Worm (Caenorhabditis elegans) whole organism, L1 larva: Measurements from ENCODE around the gene Y73C8C.8.

ENCODE experiments used
- C04F5.9 ChIP-seq: sonication (generic microtip); optimal IDR thresholded peaks from 2 replicates; lab custom pipeline; 2016; ENCODE audit warnings: missing genetic modification characterization, missing compliant biosample characterization
- C16A3.4 ChIP-seq: fragments of 150-350 bp; optimal IDR thresholded peaks from 2 replicates; lab custom pipeline; 2014; ENCODE audit warnings: missing biosample characterization, missing genetic modification characterization
- aly-2 ChIP-seq: fragments of 150-350 bp; optimal IDR thresholded peaks from 2 replicates; lab custom pipeline; 2014; ENCODE audit warnings: missing biosample characterization, missing genetic modification characterization
- ceh-63 ChIP-seq: fragments of 200-800 bp; sonication (Bioruptor generic); optimal IDR thresholded peaks from 2 replicates; lab custom pipeline; 2018; ENCODE audit warnings: mild to moderate bottlenecking, missing genetic modification characterization, missing compliant biosample characterization
- ceh-8 ChIP-seq: fragments of 200-800 bp; sonication (Bioruptor generic); optimal IDR thresholded peaks from 2 replicates; lab custom pipeline; 2018; ENCODE audit warnings: mild to moderate bottlenecking, missing genetic modification characterization, moderate library complexity, missing compliant biosample characterization
- ceh-88 ChIP-seq: fragments of 200-800 bp; sonication (Bioruptor generic); IDR thresholded peaks from 2 replicates; pipeline ENCODE4 v1.3.6; 2022; ENCODE audit warnings: missing genetic modification characterization, missing compliant biosample characterization
- ceh-90 ChIP-seq: sonication (generic microtip); optimal IDR thresholded peaks from 2 replicates; lab custom pipeline; 2016; ENCODE audit warnings: missing genetic modification characterization, missing compliant biosample characterization
- efl-1 ChIP-seq, 4 experiments: fragments of 150-350 bp; optimal IDR thresholded peaks in 3 of 4; peaks in 1 of 4; 1 replicate in 1 of 4; 2 replicates in 3 of 4; lab custom pipeline; 2014; ENCODE audit warnings: missing biosample characterization in 2 of 4, missing genetic modification characterization in 2 of 4, missing genetic modification reagents in 2 of 4
- elt-2 ChIP-seq: sonication (generic microtip); optimal IDR thresholded peaks from 2 replicates; lab custom pipeline; 2016; ENCODE audit warnings: missing genetic modification characterization, mild to moderate bottlenecking, inconsistent platforms, missing compliant biosample characterization, missing genetic modification reagents
- ets-5 ChIP-seq: fragments of 200-800 bp; sonication (Bioruptor generic); IDR thresholded peaks from 2 replicates; pipeline ENCODE4 v1.3.6; 2022; ENCODE audit warnings: missing genetic modification characterization, missing compliant biosample characterization
- fkh-4 ChIP-seq: sonication (generic microtip); optimal IDR thresholded peaks from 2 replicates; lab custom pipeline; 2016; ENCODE audit warnings: missing compliant biosample characterization, missing genetic modification characterization, borderline replicate concordance
- fkh-8 ChIP-seq: sonication (generic microtip); optimal IDR thresholded peaks from 2 replicates; lab custom pipeline; 2016; ENCODE audit warnings: mild to moderate bottlenecking, missing genetic modification characterization, missing compliant biosample characterization
- hpl-2 ChIP-seq: fragments of 150-350 bp; optimal IDR thresholded peaks from 2 replicates; lab custom pipeline; 2014; ENCODE audit warnings: missing biosample characterization, missing genetic modification reagents, missing genetic modification characterization
- jun-1 ChIP-seq: fragments of 150-350 bp; optimal IDR thresholded peaks from 2 replicates; lab custom pipeline; 2014; ENCODE audit warnings: missing biosample characterization, missing genetic modification reagents, missing genetic modification characterization
- lin-14 ChIP-seq: fragments of 200-800 bp; sonication (Bioruptor generic); optimal IDR thresholded peaks from 2 replicates; lab custom pipeline; 2018; ENCODE audit warnings: mild to moderate bottlenecking, missing genetic modification characterization, moderate library complexity, missing compliant biosample characterization
- lir-3 ChIP-seq: sonication (generic microtip); optimal IDR thresholded peaks from 2 replicates; lab custom pipeline; 2016; ENCODE audit warnings: mild to moderate bottlenecking, missing genetic modification characterization, moderate library complexity, missing compliant biosample characterization; ENCODE audit not compliant: poor library complexity
- lsy-2 ChIP-seq, 2 experiments: fragments of 150-350 bp; optimal IDR thresholded peaks; 2 replicates each; lab custom pipeline; 2014; ENCODE audit warnings: missing biosample characterization in 2 of 2, missing genetic modification characterization in 2 of 2
- mef-2 ChIP-seq: fragments of 150-350 bp; optimal IDR thresholded peaks from 2 replicates; lab custom pipeline; 2014; ENCODE audit warnings: missing biosample characterization, missing genetic modification characterization
- nhr-20 ChIP-seq: sonication (generic microtip); optimal IDR thresholded peaks from 2 replicates; lab custom pipeline; 2016; ENCODE audit warnings: mild to moderate bottlenecking, missing genetic modification characterization, missing compliant biosample characterization
- nhr-28 ChIP-seq: fragments of 150-350 bp; optimal IDR thresholded peaks from 2 replicates; lab custom pipeline; 2014; ENCODE audit warnings: missing biosample characterization, missing genetic modification characterization
- nhr-71 ChIP-seq: sonication (generic microtip); optimal IDR thresholded peaks from 2 replicates; lab custom pipeline; 2016; ENCODE audit warnings: mild to moderate bottlenecking, missing genetic modification characterization, moderate library complexity, missing compliant biosample characterization
- nhr-77 ChIP-seq: fragments of 150-350 bp; optimal IDR thresholded peaks from 2 replicates; lab custom pipeline; 2014; ENCODE audit warnings: missing biosample characterization, missing genetic modification characterization
- nhr-84 ChIP-seq: sonication (generic microtip); optimal IDR thresholded peaks from 2 replicates; lab custom pipeline; 2017; ENCODE audit warnings: missing biosample characterization, missing genetic modification characterization
- nhr-85 ChIP-seq: sonication (generic microtip); peaks from one replicate; lab custom pipeline; 2016; ENCODE audit warnings: missing genetic modification characterization, inconsistent platforms, missing compliant biosample characterization
- nhr-90 ChIP-seq: sonication (generic microtip); optimal IDR thresholded peaks from 2 replicates; lab custom pipeline; 2016; ENCODE audit warnings: mild to moderate bottlenecking, missing genetic modification characterization, missing compliant biosample characterization; ENCODE audit not compliant: poor library complexity
- sptf-1 ChIP-seq: fragments of 150-350 bp; optimal IDR thresholded peaks from 2 replicates; lab custom pipeline; 2014; ENCODE audit warnings: missing biosample characterization, missing genetic modification characterization
- swsn-7 ChIP-seq: sonication (generic microtip); optimal IDR thresholded peaks from 2 replicates; lab custom pipeline; 2016; ENCODE audit warnings: missing genetic modification characterization, missing compliant biosample characterization
- tbx-2 ChIP-seq: sonication (generic microtip); optimal IDR thresholded peaks from 2 replicates; lab custom pipeline; 2016; ENCODE audit warnings: missing genetic modification characterization, missing compliant biosample characterization
- unc-130 ChIP-seq: fragments of 150-350 bp; optimal IDR thresholded peaks from 2 replicates; lab custom pipeline; 2017; ENCODE audit warnings: missing biosample characterization, missing genetic modification characterization, inconsistent platforms
- unc-30 ChIP-seq: sonication (generic microtip); optimal IDR thresholded peaks from 2 replicates; lab custom pipeline; 2017; ENCODE audit warnings: missing biosample characterization, missing genetic modification characterization
- unc-86 ChIP-seq: sonication (generic microtip); optimal IDR thresholded peaks from 2 replicates; lab custom pipeline; 2016; ENCODE audit warnings: missing genetic modification characterization, missing compliant biosample characterization
- xbp-1 ChIP-seq: sonication (generic microtip); optimal IDR thresholded peaks from 2 replicates; lab custom pipeline; 2016; ENCODE audit warnings: missing genetic modification characterization, missing compliant biosample characterization
- ztf-11 ChIP-seq, 2 experiments: sonication (generic microtip); optimal IDR thresholded peaks; 2 replicates each; lab custom pipeline; 2016 to 2017; ENCODE audit warnings: missing genetic modification characterization in 2 of 2, missing biosample characterization in 1 of 2, missing compliant biosample characterization in 1 of 2

The Y73C8C.8 gene

DNA sequence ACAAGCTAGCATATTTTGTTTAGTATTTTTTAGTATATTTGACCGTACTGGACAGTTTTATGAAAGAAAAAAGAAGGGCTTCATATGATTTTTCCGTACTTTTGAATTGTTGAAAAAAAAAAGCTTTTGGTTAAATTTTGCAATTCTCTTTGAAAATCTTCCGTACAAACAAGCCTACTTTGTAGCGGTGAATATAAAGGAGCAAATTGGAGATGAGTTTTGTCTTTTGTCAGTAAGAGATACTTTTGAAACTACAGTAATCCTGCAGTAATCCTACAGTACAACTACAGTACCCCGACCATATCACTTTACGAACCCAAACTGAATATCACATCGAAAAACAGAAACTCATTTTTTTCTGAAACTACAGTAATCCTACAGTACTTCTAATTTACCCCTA is 8.8 kb upstream of the Y73C8C.8 start:
- TF ChIP-seq nhr-84 (tag; lab: Kevin White, UChicago) (no peak), ceh-90 (no peak), ceh-8 (GFP tag; lab: Kevin White, UChicago) (no peak), hpl-2 (no peak), lin-14 (no peak), efl-1 (optimal IDR thresholded peaks at IDR 0.05; lab: Kevin White, UChicago) (no peak), efl-1 (GFP tag; optimal IDR thresholded peaks at IDR 0.05 in 1 of 2; lab: Kevin White, UChicago) (no peak), nhr-85 (tag; lab: Kevin White, UChicago) (no peak), fkh-8 (tag; lab: Kevin White, UChicago) (no peak), mef-2 (tag; lab: Kevin White, UChicago) (no peak), xbp-1 (tag; lab: Kevin White, UChicago) (no peak), nhr-71 (tag; lab: Kevin White, UChicago) (no peak), swsn-7 (no peak), nhr-28 (tag; lab: Kevin White, UChicago) (no peak), ceh-63 (no peak), C16A3.4 (no peak), unc-130 (tag; lab: Kevin White, UChicago) (no peak), tbx-2 (tag; lab: Kevin White, UChicago) (no peak)

DNA sequence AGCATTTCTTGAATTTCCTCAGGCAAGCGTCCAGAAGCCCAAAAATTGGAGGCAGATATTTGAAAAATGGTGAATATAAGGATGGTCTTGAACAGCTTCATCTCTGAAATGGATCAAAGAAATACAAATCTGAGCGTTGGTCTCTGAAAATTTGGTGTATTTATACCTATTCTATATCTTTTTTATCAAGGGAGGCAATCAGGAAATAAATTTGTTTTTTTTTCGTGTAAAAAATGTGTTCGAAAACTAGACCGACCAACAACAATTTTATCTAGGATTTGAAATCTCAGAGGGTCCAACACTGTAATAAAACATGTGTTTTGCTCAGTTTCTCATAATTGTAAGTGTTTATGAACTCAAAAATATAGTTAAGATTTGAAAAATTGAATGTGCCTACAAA is 8.1 kb upstream of the Y73C8C.8 start, which contains the start of gene srt-56:
srt-56 (minus strand) TSS at position 101 of the 400 bp plus-strand sequence.
- TF ChIP-seq jun-1 (tag; lab: Kevin White, UChicago): no peak
- TF ChIP-seq lsy-2 (tag; optimal IDR thresholded peaks at IDR 0.05; lab: Kevin White, UChicago): no peak
- TF ChIP-seq swsn-7: no peak
- no peak for TF ChIP-seq C04F5.9 (tag; lab: Kevin White, UChicago)

DNA sequence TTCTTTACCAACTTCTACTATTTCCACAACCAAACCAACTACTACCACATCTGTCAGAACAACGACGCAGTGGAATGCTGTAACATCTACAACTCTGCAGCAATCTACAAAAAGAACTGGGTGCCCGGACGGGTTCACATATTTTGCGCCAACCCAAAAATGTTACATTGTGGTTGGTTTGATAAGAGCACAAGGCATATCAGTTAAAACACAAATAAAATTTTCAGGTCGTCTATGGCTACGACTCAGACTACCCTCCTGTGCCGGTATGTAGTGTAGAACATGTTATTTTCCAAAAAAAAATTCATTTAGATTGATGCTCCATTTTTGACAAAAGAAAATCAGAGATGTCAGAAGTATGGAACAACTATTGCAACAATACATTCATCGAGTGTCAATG is 5.5 kb upstream of the Y73C8C.8 start:
- TF ChIP-seq lir-3 (tag; lab: Kevin White, UChicago): no peak
- no peak for TF ChIP-seq sptf-1 (tag; lab: Kevin White, UChicago)
- no peak for TF ChIP-seq nhr-90 (tag; lab: Kevin White, UChicago)
- peak; percentile 46 for TF ChIP-seq elt-2
- TF ChIP-seq, all 84 proteins: peak for 1

DNA sequence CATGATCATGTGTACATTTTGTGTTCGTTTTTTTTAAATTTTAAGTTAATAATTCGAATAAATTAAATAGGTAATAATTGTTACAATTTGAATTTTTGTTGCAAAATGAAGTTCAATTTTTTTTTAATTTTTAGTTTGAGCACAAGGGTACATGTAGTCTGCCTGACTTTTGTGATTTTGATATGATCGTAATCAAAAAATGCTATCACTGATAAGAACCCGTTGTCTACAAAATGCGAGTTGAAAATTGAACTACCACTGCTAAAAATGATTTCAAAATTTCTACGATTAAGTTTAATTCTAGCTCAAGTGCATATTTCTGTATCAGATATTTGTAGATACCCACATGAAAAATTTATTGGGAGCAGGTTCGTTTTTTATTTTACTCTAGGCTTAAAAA is 4.5 kb upstream of the Y73C8C.8 start, which contains the start of gene clec-210:
clec-210 (plus strand) TSS at position 211 of the 400 bp plus-strand sequence.
- TF ChIP-seq nhr-77 (tag; lab: Kevin White, UChicago) (no peak), unc-30 (no peak), unc-130 (tag; lab: Kevin White, UChicago) (no peak), ceh-88 (GFP tag; lab: Robert Waterston, UW) (no peak), ztf-11 (tag; optimal IDR thresholded peaks at IDR 0.05; lab: Kevin White, UChicago) (no peak), aly-2 (tag; lab: Kevin White, UChicago) (no peak), nhr-71 (tag; lab: Kevin White, UChicago) (no peak), fkh-4 (tag; lab: Kevin White, UChicago) (no peak)

DNA sequence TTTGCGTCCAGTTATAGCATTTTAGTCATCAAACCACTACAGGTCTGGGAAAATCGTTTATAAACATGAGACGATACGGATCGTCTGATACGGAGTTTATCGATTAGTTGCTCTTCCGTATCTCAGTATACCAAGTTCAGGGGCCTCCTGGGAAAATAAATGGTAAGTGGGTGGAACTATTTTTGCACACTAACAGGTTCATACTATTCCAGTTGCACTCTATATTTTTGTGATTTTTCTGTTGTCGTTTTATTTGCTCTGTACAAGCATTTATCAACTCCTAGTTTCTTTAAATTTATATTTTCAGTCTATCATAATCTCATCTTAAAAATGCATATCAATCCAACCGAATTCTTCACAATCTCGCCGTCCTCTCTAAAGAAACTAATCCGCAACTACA is 1.3 kb upstream of the Y73C8C.8 start, which contains the start of gene Y73C8C.3:
Y73C8C.3 (plus strand) TSS at position 301 of the 400 bp plus-strand sequence.
- TF ChIP-seq ets-5: no peak
- TF ChIP-seq unc-86 (tag; lab: Kevin White, UChicago): no peak
- no peak for TF ChIP-seq nhr-77 (tag; lab: Kevin White, UChicago)
- TF ChIP-seq lir-3 (tag; lab: Kevin White, UChicago): no peak
- TF ChIP-seq nhr-20 (tag; lab: Kevin White, UChicago): no peak
- TF ChIP-seq lsy-2 (tag; optimal IDR thresholded peaks at IDR 0.05; lab: Kevin White, UChicago): no peak
